Worm (Caenorhabditis elegans) whole organism, midembryonic: Measurements from ENCODE around the gene jip-1.

Experiments used
- T22C8.4 ChIP-seq: fragments of 200-800 bp; sonication (Bioruptor generic); IDR thresholded peaks from 2 replicates; pipeline ENCODE4 v1.3.6; 2022; ENCODE audit warnings: missing genetic modification characterization, missing compliant biosample characterization
- med-1 ChIP-seq: sonication (generic microtip); optimal IDR thresholded peaks from 2 replicates; lab custom pipeline; 2017; ENCODE audit warnings: missing genetic modification characterization, mild to moderate bottlenecking, missing compliant biosample characterization, antibody characterized with exemption, missing genetic modification reagents; ENCODE audit not compliant: insufficient read depth
- ztf-23 ChIP-seq: fragments of 200-800 bp; sonication (Bioruptor generic); IDR thresholded peaks from 2 replicates; pipeline ENCODE4 v1.3.6; 2022; ENCODE audit warnings: missing genetic modification reagents, missing genetic modification characterization, missing compliant biosample characterization
- ztf-29 ChIP-seq: fragments of 200-800 bp; sonication (Bioruptor generic); IDR thresholded peaks from 2 replicates; pipeline ENCODE4 v1.3.6; 2022; ENCODE audit warnings: missing genetic modification reagents, missing genetic modification characterization, missing compliant biosample characterization

DNA sequence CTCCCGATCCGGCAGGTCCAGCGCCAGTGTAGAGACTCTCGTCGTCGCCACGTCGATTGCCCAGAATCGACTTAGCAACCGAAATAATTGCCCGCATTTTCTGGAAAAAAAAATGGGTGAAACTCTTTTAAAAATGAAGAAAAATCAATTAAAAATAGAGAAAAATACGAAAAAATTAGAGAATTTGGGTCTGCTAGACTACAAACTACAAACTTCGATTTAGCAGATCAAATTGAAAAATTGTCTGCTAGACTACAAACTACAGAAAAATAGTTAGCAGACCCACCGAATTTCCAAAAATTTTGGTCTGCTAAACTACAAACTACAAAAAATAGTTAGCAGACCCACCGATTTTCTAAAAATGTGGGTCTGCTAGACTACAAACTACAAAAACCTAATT is 48.1 kb downstream of the jip-1 start, which contains the start of gene rog-1:
- no peak for TF ChIP-seq ztf-23 (GFP tag; lab: Robert Waterston, UW)
- TF ChIP-seq T22C8.4 (GFP tag; lab: Robert Waterston, UW) = no peak
- no peak for TF ChIP-seq med-1 (GFP tag; lab: Kevin White, UChicago)
- TF ChIP-seq ztf-29 (GFP tag; lab: Robert Waterston, UW) = no peak
